Worm (Caenorhabditis elegans) whole organism, late embryonic: ENCODE measurements around the gene hacl-1.

Experiments used
- C08G9.2 ChIP-seq: sonication (generic microtip); optimal IDR thresholded peaks from 2 replicates; lab custom pipeline; 2016; ENCODE audit warnings: mild to moderate bottlenecking, missing genetic modification characterization, moderate library complexity, missing compliant biosample characterization
- F13H6.1 ChIP-seq: sonication (generic microtip); optimal IDR thresholded peaks from 2 replicates; lab custom pipeline; 2016; ENCODE audit warnings: missing genetic modification characterization, missing compliant biosample characterization
- K09A11.1 ChIP-seq: sonication (generic microtip); optimal IDR thresholded peaks from 2 replicates; lab custom pipeline; 2017; ENCODE audit warnings: antibody characterized with exemption, mild to moderate bottlenecking, missing genetic modification characterization, missing compliant biosample characterization; ENCODE audit not compliant: insufficient read depth
- Y22D7AL.16 ChIP-seq: sonication (generic microtip); optimal IDR thresholded peaks from 2 replicates; lab custom pipeline; 2016; ENCODE audit warnings: missing genetic modification characterization, missing compliant biosample characterization
- ahr-1 ChIP-seq: sonication (generic microtip); optimal IDR thresholded peaks from 2 replicates; lab custom pipeline; 2016; ENCODE audit warnings: missing genetic modification characterization, missing compliant biosample characterization
- ceh-14 ChIP-seq: sonication (generic microtip); optimal IDR thresholded peaks from 2 replicates; lab custom pipeline; 2016; ENCODE audit warnings: missing genotype, missing genetic modification characterization, missing compliant biosample characterization
- ceh-18 ChIP-seq: sonication (generic microtip); optimal IDR thresholded peaks from 2 replicates; lab custom pipeline; 2016; ENCODE audit warnings: missing genetic modification characterization, missing compliant biosample characterization
- ceh-22 ChIP-seq: sonication (generic microtip); optimal IDR thresholded peaks from 2 replicates; lab custom pipeline; 2017; ENCODE audit warnings: missing biosample characterization, missing genetic modification characterization
- ceh-24 ChIP-seq: sonication (generic microtip); optimal IDR thresholded peaks from 2 replicates; lab custom pipeline; 2016; ENCODE audit warnings: mild to moderate bottlenecking, missing genetic modification characterization, missing compliant biosample characterization
- ceh-30 ChIP-seq: fragments of 150-350 bp; optimal IDR thresholded peaks from 2 replicates; lab custom pipeline; 2014; ENCODE audit warnings: missing biosample characterization, missing genetic modification characterization
- ceh-34 ChIP-seq: sonication (generic microtip); optimal IDR thresholded peaks from 2 replicates; lab custom pipeline; 2016; ENCODE audit warnings: mild to moderate bottlenecking, missing genetic modification characterization, missing compliant biosample characterization
- ceh-6 ChIP-seq: fragments of 200-800 bp; sonication (Bioruptor generic); optimal IDR thresholded peaks from 2 replicates; lab custom pipeline; 2018; ENCODE audit warnings: mild to moderate bottlenecking, missing genetic modification characterization, missing compliant biosample characterization
- che-1 ChIP-seq: sonication (generic microtip); optimal IDR thresholded peaks from 2 replicates; lab custom pipeline; 2016; ENCODE audit warnings: mild to moderate bottlenecking, missing genetic modification characterization, missing compliant biosample characterization
- dmd-4 ChIP-seq: sonication (generic microtip); optimal IDR thresholded peaks from 2 replicates; lab custom pipeline; 2016; ENCODE audit warnings: borderline replicate concordance, missing genetic modification characterization, missing compliant biosample characterization
- dve-1 ChIP-seq: sonication (generic microtip); optimal IDR thresholded peaks from 2 replicates; lab custom pipeline; 2017; ENCODE audit warnings: antibody characterized with exemption, mild to moderate bottlenecking, missing genetic modification characterization, missing compliant biosample characterization
- elt-2 ChIP-seq: sonication (generic microtip); optimal IDR thresholded peaks from 2 replicates; lab custom pipeline; 2016; ENCODE audit warnings: missing genetic modification reagents, missing genetic modification characterization, missing compliant biosample characterization
- elt-4 ChIP-seq: sonication (generic microtip); optimal IDR thresholded peaks from 2 replicates; lab custom pipeline; 2016; ENCODE audit warnings: missing genetic modification characterization, missing compliant biosample characterization
- ets-4 ChIP-seq: sonication (generic microtip); optimal IDR thresholded peaks from 2 replicates; lab custom pipeline; 2016; ENCODE audit warnings: missing genetic modification characterization, missing compliant biosample characterization
- fax-1 ChIP-seq: sonication (generic microtip); optimal IDR thresholded peaks from 2 replicates; lab custom pipeline; 2016; ENCODE audit warnings: missing genotype, missing genetic modification characterization, missing compliant biosample characterization
- fkh-10 ChIP-seq: fragments of 150-350 bp; optimal IDR thresholded peaks from 2 replicates; lab custom pipeline; 2014; ENCODE audit warnings: missing biosample characterization, missing genetic modification reagents, missing genetic modification characterization
- fkh-6 ChIP-seq: sonication (generic microtip); optimal IDR thresholded peaks from 2 replicates; lab custom pipeline; 2016; ENCODE audit warnings: missing genetic modification characterization, missing compliant biosample characterization
- hlh-13 ChIP-seq: fragments of 200-800 bp; sonication (Bioruptor generic); optimal IDR thresholded peaks from 2 replicates; lab custom pipeline; 2018; ENCODE audit warnings: mild to moderate bottlenecking, missing genetic modification characterization, missing compliant biosample characterization
- hlh-6 ChIP-seq: sonication (generic microtip); optimal IDR thresholded peaks from 2 replicates; lab custom pipeline; 2016; ENCODE audit warnings: missing genotype, missing genetic modification characterization, missing compliant biosample characterization
- lim-6 ChIP-seq: sonication (generic microtip); optimal IDR thresholded peaks from 2 replicates; lab custom pipeline; 2016; ENCODE audit warnings: missing genetic modification characterization, missing compliant biosample characterization
- lin-11 ChIP-seq: fragments of 200-800 bp; sonication (Bioruptor generic); optimal IDR thresholded peaks from 2 replicates; lab custom pipeline; 2018; ENCODE audit warnings: mild to moderate bottlenecking, missing genetic modification characterization, missing compliant biosample characterization
- madf-2 ChIP-seq: sonication (generic microtip); optimal IDR thresholded peaks from 2 replicates; lab custom pipeline; 2017; ENCODE audit warnings: missing genetic modification characterization, missing compliant biosample characterization
- nhr-11 ChIP-seq: fragments of 150-350 bp; optimal IDR thresholded peaks from 2 replicates; lab custom pipeline; 2014; ENCODE audit warnings: missing biosample characterization, missing genetic modification characterization
- nhr-232 ChIP-seq: sonication (generic microtip); optimal IDR thresholded peaks from 2 replicates; lab custom pipeline; 2016; ENCODE audit warnings: missing genetic modification characterization, missing compliant biosample characterization
- npax-4 ChIP-seq: sonication (generic microtip); optimal IDR thresholded peaks from 2 replicates; lab custom pipeline; 2016; ENCODE audit warnings: missing genetic modification characterization, missing compliant biosample characterization
- odd-2 ChIP-seq: sonication (generic microtip); optimal IDR thresholded peaks from 2 replicates; lab custom pipeline; 2017; ENCODE audit warnings: antibody characterized with exemption, mild to moderate bottlenecking, missing genetic modification characterization, missing compliant biosample characterization
- pag-3 ChIP-seq: sonication (generic microtip); optimal IDR thresholded peaks from 2 replicates; lab custom pipeline; 2016; ENCODE audit warnings: missing compliant biosample characterization, missing genetic modification characterization, borderline replicate concordance
- pat-9 ChIP-seq: fragments of 200-800 bp; sonication (Bioruptor generic); optimal IDR thresholded peaks from 2 replicates; lab custom pipeline; 2018; ENCODE audit warnings: mild to moderate bottlenecking, missing genetic modification characterization, moderate library complexity, missing compliant biosample characterization
- pax-1 ChIP-seq: fragments of 150-350 bp; optimal IDR thresholded peaks from 2 replicates; lab custom pipeline; 2014; ENCODE audit warnings: missing biosample characterization, missing genetic modification characterization
- pha-2 ChIP-seq: sonication (generic microtip); optimal IDR thresholded peaks from 2 replicates; lab custom pipeline; 2017; ENCODE audit warnings: mild to moderate bottlenecking, missing genetic modification characterization, missing compliant biosample characterization
- pha-4 ChIP-seq: fragments of 150-350 bp; optimal IDR thresholded peaks from 2 replicates; lab custom pipeline; 2018; ENCODE audit warnings: missing biosample characterization, missing genetic modification reagents, missing genetic modification characterization
- pqm-1 ChIP-seq: sonication (generic microtip); optimal IDR thresholded peaks from 2 replicates; lab custom pipeline; 2016; ENCODE audit warnings: missing genetic modification characterization, missing compliant biosample characterization
- pros-1 ChIP-seq: fragments of 150-350 bp; optimal IDR thresholded peaks from 2 replicates; lab custom pipeline; 2014; ENCODE audit warnings: missing biosample characterization, missing genetic modification reagents, missing genetic modification characterization
- rnt-1 ChIP-seq: sonication (generic microtip); optimal IDR thresholded peaks from 2 replicates; lab custom pipeline; 2016; ENCODE audit warnings: missing genetic modification characterization, missing compliant biosample characterization
- sdc-2 ChIP-seq: sonication (generic microtip); optimal IDR thresholded peaks from 2 replicates; lab custom pipeline; 2016; ENCODE audit warnings: missing genotype, missing genetic modification characterization, missing compliant biosample characterization
- sox-2 ChIP-seq: fragments of 200-800 bp; sonication (Bioruptor generic); IDR thresholded peaks from 2 replicates; pipeline ENCODE4 v1.3.6; 2022; ENCODE audit warnings: missing genetic modification reagents, missing genetic modification characterization, missing compliant biosample characterization
- sox-4 ChIP-seq: sonication (generic microtip); optimal IDR thresholded peaks from 2 replicates; lab custom pipeline; 2017; ENCODE audit warnings: mild to moderate bottlenecking, missing genetic modification characterization, inconsistent platforms, missing compliant biosample characterization
- syd-9 ChIP-seq: sonication (generic microtip); optimal IDR thresholded peaks from 2 replicates; lab custom pipeline; 2016; ENCODE audit warnings: mild to moderate bottlenecking, missing genetic modification characterization, moderate library complexity, missing compliant biosample characterization
- tbx-7 ChIP-seq: sonication (generic microtip); optimal IDR thresholded peaks from 2 replicates; lab custom pipeline; 2016; ENCODE audit warnings: missing genotype, missing genetic modification characterization, missing compliant biosample characterization
- unc-3 ChIP-seq, 2 experiments: fragments of 200-800 bp in 1 of 2; sonication (Bioruptor generic) in 1 of 2; sonication (generic microtip) in 1 of 2; conservative IDR thresholded peaks in 1 of 2; optimal IDR thresholded peaks in 1 of 2; 2 replicates each; pipeline versions ENCODE4 v1.3.6 to Lab custom; 2016 to 2022; ENCODE audit warnings: missing compliant biosample characterization in 2 of 2, missing genetic modification characterization in 2 of 2, missing genetic modification reagents in 1 of 2
- unc-42 ChIP-seq: sonication (generic microtip); optimal IDR thresholded peaks from 2 replicates; lab custom pipeline; 2016; ENCODE audit warnings: missing genotype, missing genetic modification characterization, missing compliant biosample characterization
- unc-55 ChIP-seq: sonication (generic microtip); optimal IDR thresholded peaks from 2 replicates; lab custom pipeline; 2017; ENCODE audit warnings: missing biosample characterization, missing genetic modification reagents, missing genetic modification characterization
- unc-86 ChIP-seq: sonication (generic microtip); optimal IDR thresholded peaks from 2 replicates; lab custom pipeline; 2016; ENCODE audit warnings: missing genetic modification characterization, missing compliant biosample characterization
- zip-5 ChIP-seq: sonication (generic microtip); optimal IDR thresholded peaks from 2 replicates; lab custom pipeline; 2016; ENCODE audit warnings: missing genetic modification characterization, missing compliant biosample characterization
- ztf-16 ChIP-seq: sonication (generic microtip); optimal IDR thresholded peaks from 2 replicates; lab custom pipeline; 2017; ENCODE audit warnings: missing genetic modification characterization, missing compliant biosample characterization

Gene hacl-1

DNA sequence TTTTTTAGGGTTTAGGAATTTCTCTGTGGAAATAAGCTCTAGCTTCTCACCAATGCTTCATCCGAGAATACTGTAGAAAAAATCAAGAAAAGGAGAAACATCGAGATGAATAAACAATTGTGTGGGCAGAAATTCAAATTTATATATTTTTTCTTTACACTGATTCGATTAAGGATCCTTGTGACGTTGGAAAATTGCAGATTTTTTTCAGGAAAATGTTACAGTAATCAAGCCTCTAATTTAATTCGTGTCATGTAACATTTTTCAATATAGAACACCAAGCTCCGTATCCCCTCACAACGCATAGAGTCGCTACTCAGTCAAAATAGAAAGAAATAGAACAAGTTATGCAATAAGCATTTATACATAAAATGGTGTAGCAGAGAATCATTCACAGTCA lies 16.4 kb downstream of the hacl-1 start, which contains the start of gene W02B12.16:
TSS of gene W02B12.16 (minus strand) at position 101 of the 400 bp plus-strand sequence.
- TF ChIP-seq pag-3 (tag; lab: Kevin White, UChicago): no peak
- TF ChIP-seq ceh-18 (tag; lab: Kevin White, UChicago): no peak
- no peak for TF ChIP-seq rnt-1 (tag; lab: Kevin White, UChicago)
- no peak for TF ChIP-seq fkh-6 (tag; lab: Kevin White, UChicago)
- TF ChIP-seq npax-4 (tag; lab: Kevin White, UChicago): no peak
- TF ChIP-seq ceh-22 (tag; lab: Kevin White, UChicago): no peak
- no peak for TF ChIP-seq che-1 (tag; lab: Kevin White, UChicago)
- TF ChIP-seq F13H6.1: no peak
- no peak for TF ChIP-seq ceh-34 (tag; lab: Kevin White, UChicago)
- TF ChIP-seq ztf-16 (tag; lab: Kevin White, UChicago): no peak
- TF ChIP-seq unc-3 (GFP tag; conservative IDR thresholded peaks at IDR 0.05; lab: Robert Waterston, UW): no peak
- TF ChIP-seq unc-3 (tag; optimal IDR thresholded peaks at IDR 0.05; lab: Kevin White, UChicago): no peak
- TF ChIP-seq dmd-4 (tag; lab: Kevin White, UChicago): no peak
- TF ChIP-seq elt-2 (tag; lab: Kevin White, UChicago): no peak
- no peak for TF ChIP-seq Y22D7AL.16 (tag; lab: Kevin White, UChicago)
- no peak for TF ChIP-seq sox-4 (tag; lab: Kevin White, UChicago)
- no peak for TF ChIP-seq zip-5

- TF ChIP-seq ceh-18 (tag; lab: Kevin White, UChicago): peak; percentile 19
- TF ChIP-seq ceh-6: no peak
- TF ChIP-seq pag-3 (tag; lab: Kevin White, UChicago): no peak
- TF ChIP-seq unc-86 (tag; lab: Kevin White, UChicago): peak; percentile 19
- peak; percentile 6 for TF ChIP-seq sdc-2
- no peak for TF ChIP-seq pros-1 (tag; lab: Kevin White, UChicago)
- peak; percentile 31 for TF ChIP-seq pqm-1 (tag; lab: Kevin White, UChicago)
- peak; percentile 34 for TF ChIP-seq syd-9 (tag; lab: Kevin White, UChicago)
- TF ChIP-seq unc-42 (tag; lab: Kevin White, UChicago): peak; percentile 3
- no peak for TF ChIP-seq nhr-11 (tag; lab: Kevin White, UChicago)
- no peak for TF ChIP-seq pha-4 (tag; lab: Kevin White, UChicago)
- no peak for TF ChIP-seq hlh-13 (GFP tag; lab: Kevin White, UChicago)
- no peak for TF ChIP-seq rnt-1 (tag; lab: Kevin White, UChicago)
- TF ChIP-seq ceh-22 (tag; lab: Kevin White, UChicago): no peak
- peak; percentile 50 for TF ChIP-seq sox-2 (GFP tag; lab: Robert Waterston, UW)
- no peak for TF ChIP-seq unc-55 (GFP tag; lab: Kevin White, UChicago)
- no peak for TF ChIP-seq nhr-232 (tag; lab: Kevin White, UChicago)
- peak; percentile 20 for TF ChIP-seq ceh-14 (tag; lab: Kevin White, UChicago)
- peak; percentile 20 for TF ChIP-seq lin-11
- no peak for TF ChIP-seq tbx-7
- peak; percentile 50 for TF ChIP-seq pat-9 (tag; lab: Kevin White, UChicago)
- no peak for TF ChIP-seq ztf-16 (tag; lab: Kevin White, UChicago)
- no peak for TF ChIP-seq fkh-6 (tag; lab: Kevin White, UChicago)
- no peak for TF ChIP-seq ahr-1 (tag; lab: Kevin White, UChicago)
- TF ChIP-seq C08G9.2: no peak
- no peak for TF ChIP-seq pax-1
- TF ChIP-seq pha-2 (tag; lab: Kevin White, UChicago): peak; percentile 31
- no peak for TF ChIP-seq elt-4 (tag; lab: Kevin White, UChicago)
- no peak for TF ChIP-seq hlh-6
- TF ChIP-seq fkh-10 (GFP tag; lab: Kevin White, UChicago): no peak
- no peak for TF ChIP-seq lim-6 (tag; lab: Kevin White, UChicago)
- no peak for TF ChIP-seq ceh-24 (tag; lab: Kevin White, UChicago)
- TF ChIP-seq ceh-30 (tag; lab: Kevin White, UChicago): no peak
- TF ChIP-seq ets-4 (tag; lab: Kevin White, UChicago): no peak
- TF ChIP-seq che-1 (tag; lab: Kevin White, UChicago): peak; percentile 13
- no peak for TF ChIP-seq K09A11.1 (tag; lab: Kevin White, UChicago)
- no peak for TF ChIP-seq dve-1 (tag; lab: Kevin White, UChicago)
- peak; percentile 63 for TF ChIP-seq madf-2 (tag; lab: Kevin White, UChicago)
- no peak for TF ChIP-seq odd-2 (tag; lab: Kevin White, UChicago)
- peak; percentile 13 for TF ChIP-seq fax-1 (tag; lab: Kevin White, UChicago)
Measured at ce11 chrII:11473525-11474181, 19.1 kb downstream of the hacl-1 start, which contains the start of the genes metl-1 and W02B12.11. TSS of gene metl-1 (minus strand) at chrII:11473575. TSS of gene W02B12.11 (plus strand) at chrII:11473861.
